Worm (Caenorhabditis elegans) whole organism, mixed stage, embryonic: ENCODE measurements around the gene fbxa-9.
A peak's percentile ranks its signal among the peaks of the same experiment; 100 is the strongest.
"Not testable (repeated sequence)": the region's sequence is repeated elsewhere in the genome, so short reads cannot be mapped to it uniquely, and the experiment has no call there.

Experiments
- M03D4.4 ChIP-seq: sonication (generic microtip); optimal IDR thresholded peaks from 2 replicates; lab custom pipeline; 2017; ENCODE audit warnings: mild to moderate bottlenecking, missing genetic modification characterization, missing compliant biosample characterization
- blmp-1 ChIP-seq: fragments of 150-350 bp; optimal IDR thresholded peaks from 2 replicates; lab custom pipeline; 2014; ENCODE audit warnings: missing biosample characterization, missing genetic modification characterization
- ceh-39 ChIP-seq: fragments of 150-350 bp; optimal IDR thresholded peaks from 2 replicates; lab custom pipeline; 2014; ENCODE audit warnings: missing biosample characterization, missing genetic modification characterization
- ceh-43 ChIP-seq: fragments of 200-800 bp; sonication (Bioruptor generic); optimal IDR thresholded peaks from 2 replicates; lab custom pipeline; 2018; ENCODE audit warnings: mild to moderate bottlenecking, missing genetic modification characterization, moderate library complexity, missing compliant biosample characterization
- ces-1 ChIP-seq: fragments of 150-350 bp; optimal IDR thresholded peaks from 2 replicates; lab custom pipeline; 2014; ENCODE audit warnings: missing biosample characterization, missing genetic modification reagents, missing genetic modification characterization
- cnd-1 ChIP-seq: fragments of 200-800 bp; sonication (Bioruptor generic); optimal IDR thresholded peaks from 2 replicates; lab custom pipeline; 2018; ENCODE audit warnings: mild to moderate bottlenecking, missing genetic modification characterization, missing compliant biosample characterization
- drap-1 ChIP-seq: fragments of 200-800 bp; sonication (Bioruptor generic); optimal IDR thresholded peaks from 3 replicates; lab custom pipeline; 2018; ENCODE audit warnings: mild to moderate bottlenecking, missing genetic modification characterization, missing compliant biosample characterization
- elt-1 ChIP-seq: sonication (generic microtip); optimal IDR thresholded peaks from 2 replicates; lab custom pipeline; 2017; ENCODE audit warnings: missing genetic modification characterization, mild to moderate bottlenecking, missing compliant biosample characterization, antibody characterized with exemption, moderate library complexity, borderline replicate concordance; ENCODE audit not compliant: insufficient read depth
- flh-1 ChIP-seq: fragments of 200-800 bp; sonication (Bioruptor generic); optimal IDR thresholded peaks from 2 replicates; lab custom pipeline; 2018; ENCODE audit warnings: mild to moderate bottlenecking, missing genetic modification characterization, moderate library complexity, missing compliant biosample characterization
- ham-2 ChIP-seq: fragments of 200-800 bp; sonication (Bioruptor generic); optimal IDR thresholded peaks from 2 replicates; lab custom pipeline; 2018; ENCODE audit warnings: mild to moderate bottlenecking, missing genetic modification characterization, missing compliant biosample characterization
- lin-13 ChIP-seq: fragments of 150-350 bp; optimal IDR thresholded peaks from 2 replicates; lab custom pipeline; 2014; ENCODE audit warnings: missing biosample characterization, missing genetic modification characterization
- lin-32 ChIP-seq: fragments of 200-800 bp; sonication (Bioruptor generic); optimal IDR thresholded peaks from 2 replicates; lab custom pipeline; 2018; ENCODE audit warnings: mild to moderate bottlenecking, missing genetic modification characterization, missing compliant biosample characterization
- mab-5 ChIP-seq: fragments of 150-350 bp; optimal IDR thresholded peaks from 2 replicates; lab custom pipeline; 2014; ENCODE audit warnings: missing biosample characterization, missing genetic modification characterization
- mep-1 ChIP-seq: fragments of 150-350 bp; optimal IDR thresholded peaks from 2 replicates; lab custom pipeline; 2017; ENCODE audit warnings: missing biosample characterization, missing genetic modification reagents, missing genetic modification characterization, inconsistent platforms
- mls-2 ChIP-seq: sonication (generic microtip); optimal IDR thresholded peaks from 2 replicates; lab custom pipeline; 2016; ENCODE audit warnings: mild to moderate bottlenecking, missing genetic modification characterization, moderate library complexity, missing compliant biosample characterization
- nhr-12 ChIP-seq: fragments of 150-350 bp; optimal IDR thresholded peaks from 2 replicates; lab custom pipeline; 2014; ENCODE audit warnings: missing biosample characterization, missing genetic modification characterization
- nhr-2 ChIP-seq: fragments of 150-350 bp; optimal IDR thresholded peaks from 2 replicates; lab custom pipeline; 2014; ENCODE audit warnings: missing biosample characterization, missing genetic modification characterization
- nhr-237 ChIP-seq: fragments of 150-350 bp; optimal IDR thresholded peaks from 2 replicates; lab custom pipeline; 2014; ENCODE audit warnings: missing biosample characterization, missing genetic modification characterization
- nhr-28 ChIP-seq: fragments of 150-350 bp; optimal IDR thresholded peaks from 2 replicates; lab custom pipeline; 2014; ENCODE audit warnings: missing biosample characterization, missing genetic modification characterization
- nhr-76 ChIP-seq: sonication (generic microtip); optimal IDR thresholded peaks from 2 replicates; lab custom pipeline; 2017; ENCODE audit warnings: missing biosample characterization, missing genetic modification characterization
- pha-4 ChIP-seq: fragments of 150-350 bp; optimal IDR thresholded peaks from 2 replicates; lab custom pipeline; 2018; ENCODE audit warnings: missing biosample characterization, missing genetic modification reagents, missing genetic modification characterization
- sem-2 ChIP-seq: fragments of 200-800 bp; sonication (Bioruptor generic); optimal IDR thresholded peaks from 2 replicates; lab custom pipeline; 2018; ENCODE audit warnings: mild to moderate bottlenecking, missing genetic modification characterization, missing compliant biosample characterization
- sptf-1 ChIP-seq: sonication (generic microtip); optimal IDR thresholded peaks from 2 replicates; lab custom pipeline; 2017; ENCODE audit warnings: mild to moderate bottlenecking, missing genetic modification characterization, moderate library complexity, missing compliant biosample characterization
- tbx-8 ChIP-seq: fragments of 200-800 bp; sonication (Bioruptor generic); optimal IDR thresholded peaks from 2 replicates; lab custom pipeline; 2018; ENCODE audit warnings: mild to moderate bottlenecking, missing genetic modification characterization, moderate library complexity, missing compliant biosample characterization
- unc-120 ChIP-seq: sonication (generic microtip); optimal IDR thresholded peaks from 2 replicates; lab custom pipeline; 2017; ENCODE audit warnings: missing genetic modification characterization, missing compliant biosample characterization; ENCODE audit not compliant: poor library complexity, severe bottlenecking
- unc-39 ChIP-seq: fragments of 150-350 bp; optimal IDR thresholded peaks from 2 replicates; lab custom pipeline; 2014; ENCODE audit warnings: missing biosample characterization, missing genetic modification characterization
- unc-62 ChIP-seq: fragments of 150-350 bp; optimal IDR thresholded peaks from 2 replicates; lab custom pipeline; 2014; ENCODE audit warnings: missing biosample characterization, missing genetic modification reagents, missing genetic modification characterization
- zip-8 ChIP-seq: fragments of 150-350 bp; optimal IDR thresholded peaks from 2 replicates; lab custom pipeline; 2014; ENCODE audit warnings: missing biosample characterization, missing genetic modification characterization
- ztf-11 ChIP-seq: fragments of 150-350 bp; optimal IDR thresholded peaks from 2 replicates; lab custom pipeline; 2014; ENCODE audit warnings: missing biosample characterization, missing genetic modification characterization

Gene fbxa-9

ce11 chrIII:2261353-2261752 is 5.1 kb upstream of the fbxa-9 start, which contains the start of gene fbxa-42:
Gene fbxa-42, minus strand, starts transcription at chrIII:2261453.
- not testable (repeated sequence) for TF ChIP-seq unc-120, lin-13, mep-1 (tag; lab: Kevin White, UChicago)

ce11 chrIII:2262942-2263341 is 3.5 kb upstream of the fbxa-9 start, which contains the start of gene Y54F10BM.6:
Gene Y54F10BM.6, plus strand, starts transcription at chrIII:2263242.
- TF ChIP-seq ceh-39 (peak; percentile 49), zip-8 (tag; lab: Kevin White, UChicago) (peak; percentile 6), ceh-43 (no peak)

ce11 chrIII:2272075-2272474 is 5.6 kb downstream of the fbxa-9 start, which contains the start of gene fbxa-48:
Gene fbxa-48, minus strand, starts transcription at chrIII:2272175.
- TF ChIP-seq ces-1 (GFP tag; lab: Kevin White, UChicago) (no peak), nhr-237 (no peak), lin-32 (GFP tag; lab: Kevin White, UChicago) (no peak), unc-39 (tag; lab: Kevin White, UChicago) (no peak), pha-4 (tag; lab: Kevin White, UChicago) (no peak)

ce11 chrIII:2272732-2273131 is 6.3 kb downstream of the fbxa-9 start, which contains the start of gene fbxa-39:
Gene fbxa-39, plus strand, starts transcription at chrIII:2273032.
- TF ChIP-seq cnd-1 (tag; lab: Kevin White, UChicago): no peak
- no peak for TF ChIP-seq ceh-43
- no peak for TF ChIP-seq zip-8 (tag; lab: Kevin White, UChicago)
- TF ChIP-seq sptf-1 (tag; lab: Kevin White, UChicago): no peak
- no peak for TF ChIP-seq ham-2 (GFP tag; lab: Kevin White, UChicago)
- TF ChIP-seq flh-1 (GFP tag; lab: Kevin White, UChicago): no peak
- no peak for TF ChIP-seq nhr-28 (tag; lab: Kevin White, UChicago)
- TF ChIP-seq ztf-11 (tag; lab: Kevin White, UChicago): no peak

- TF ChIP-seq tbx-8 (GFP tag; lab: Kevin White, UChicago) (no peak), elt-1 (no peak), drap-1 (no peak), mls-2 (tag; lab: Kevin White, UChicago) (no peak), flh-1 (GFP tag; lab: Kevin White, UChicago) (no peak), mep-1 (tag; lab: Kevin White, UChicago) (no peak), cnd-1 (tag; lab: Kevin White, UChicago) (no peak), unc-39 (tag; lab: Kevin White, UChicago) (no peak), blmp-1 (tag; lab: Kevin White, UChicago) (no peak), sptf-1 (tag; lab: Kevin White, UChicago) (no peak), unc-120 (tag; lab: Kevin White, UChicago) (no peak), ztf-11 (tag; lab: Kevin White, UChicago) (no peak), ceh-43 (no peak), sem-2 (no peak)
These were observed 10.4 kb downstream of the fbxa-9 start, which contains the start of gene Y54F10BM.21 for ce11 chrIII:2276842-2277241. Gene Y54F10BM.21, plus strand, starts transcription at chrIII:2277142.

ce11 chrIII:2279457-2279856 is 13.0 kb downstream of the fbxa-9 start, which contains the start of gene Y54F10BM.23:
Gene Y54F10BM.23, minus strand, starts transcription at chrIII:2279557.
- TF ChIP-seq nhr-76 (tag; lab: Kevin White, UChicago): no peak
- no peak for TF ChIP-seq flh-1 (GFP tag; lab: Kevin White, UChicago)
- TF ChIP-seq ces-1 (GFP tag; lab: Kevin White, UChicago): no peak
- TF ChIP-seq pha-4 (tag; lab: Kevin White, UChicago): no peak
- no peak for TF ChIP-seq mab-5
- TF ChIP-seq nhr-2 (tag; lab: Kevin White, UChicago): no peak
- no peak for TF ChIP-seq ham-2 (GFP tag; lab: Kevin White, UChicago)
- no peak for TF ChIP-seq unc-62 (GFP tag; lab: Kevin White, UChicago)
- no peak for TF ChIP-seq nhr-28 (tag; lab: Kevin White, UChicago)
- no peak for TF ChIP-seq M03D4.4 (tag; lab: Kevin White, UChicago)
- no peak for TF ChIP-seq ceh-43
- no peak for TF ChIP-seq sptf-1 (tag; lab: Kevin White, UChicago)
- TF ChIP-seq nhr-12 (tag; lab: Kevin White, UChicago): no peak
- no peak for TF ChIP-seq zip-8 (tag; lab: Kevin White, UChicago)
- TF ChIP-seq cnd-1 (tag; lab: Kevin White, UChicago): no peak
